Worm (Caenorhabditis elegans) whole organism, L4 larva: ENCODE results near the gene B0547.2.
A peak's percentile ranks its signal among the peaks of the same experiment; 100 is the strongest.

ENCODE experiments used
- egl-27 ChIP-seq: sonication (generic microtip); optimal IDR thresholded peaks from 3 replicates; lab custom pipeline; 2017; ENCODE audit warnings: missing biosample characterization, missing genetic modification reagents, missing genetic modification characterization
- fkh-10 ChIP-seq: fragments of 150-350 bp; optimal IDR thresholded peaks from 2 replicates; lab custom pipeline; 2014; ENCODE audit warnings: missing biosample characterization, missing genetic modification reagents, missing genetic modification characterization
- hmg-1.1 ChIP-seq: fragments of 200-800 bp; sonication (Bioruptor generic); IDR thresholded peaks from 2 replicates; pipeline ENCODE4 v1.3.6; 2022; ENCODE audit warnings: missing genetic modification reagents, missing genetic modification characterization, missing compliant biosample characterization
- lir-3 ChIP-seq: sonication (generic microtip); optimal IDR thresholded peaks from 2 replicates; lab custom pipeline; 2016; ENCODE audit warnings: mild to moderate bottlenecking, missing genetic modification characterization, missing compliant biosample characterization
- nhr-111 ChIP-seq: fragments of 200-800 bp; sonication (Bioruptor generic); optimal IDR thresholded peaks from 2 replicates; lab custom pipeline; 2018; ENCODE audit warnings: mild to moderate bottlenecking, missing genetic modification characterization, missing compliant biosample characterization
- nhr-28 ChIP-seq: fragments of 150-350 bp; optimal IDR thresholded peaks from 2 replicates; lab custom pipeline; 2014; ENCODE audit warnings: missing biosample characterization, missing genetic modification characterization
- nhr-41 ChIP-seq: fragments of 200-800 bp; sonication (Bioruptor generic); IDR thresholded peaks from 2 replicates; pipeline ENCODE4 v1.3.6; 2022; ENCODE audit warnings: missing genetic modification reagents, missing genetic modification characterization, missing compliant biosample characterization
- nhr-76 ChIP-seq: fragments of 150-350 bp; optimal IDR thresholded peaks from 2 replicates; lab custom pipeline; 2014; ENCODE audit warnings: missing biosample characterization, missing genetic modification characterization
- pqm-1 ChIP-seq: sonication (generic microtip); optimal IDR thresholded peaks from 2 replicates; lab custom pipeline; 2017; ENCODE audit warnings: missing biosample characterization, missing genetic modification characterization
- unc-130 ChIP-seq: sonication (generic microtip); optimal IDR thresholded peaks from 2 replicates; lab custom pipeline; 2016; ENCODE audit warnings: missing genetic modification reagents, missing genetic modification characterization, missing compliant biosample characterization
- unc-39 ChIP-seq: sonication (generic microtip); optimal IDR thresholded peaks from 2 replicates; lab custom pipeline; 2017; ENCODE audit warnings: missing biosample characterization, missing genetic modification characterization
- unc-62 ChIP-seq, 3 experiments: fragments of 150-350 bp in 1 of 3; sonication (generic microtip); optimal IDR thresholded peaks in 2 of 3; peaks in 1 of 3; 1 replicate in 1 of 3; 2 replicates in 2 of 3; lab custom pipeline; 2014 to 2017; ENCODE audit warnings: missing biosample characterization in 3 of 3, missing genetic modification characterization in 3 of 3, missing genetic modification reagents in 3 of 3, missing genotype in 1 of 3

- TF ChIP-seq nhr-28: no peak
- no peak for TF ChIP-seq egl-27 (tag; lab: Kevin White, UChicago)
- no peak for TF ChIP-seq unc-39 (tag; lab: Kevin White, UChicago)
- TF ChIP-seq unc-62 (GFP tag; optimal IDR thresholded peaks at IDR 0.05 in 1 of 2; lab: Kevin White, UChicago): peak in 1 of 2 experiments; percentile 72
- no peak for TF ChIP-seq unc-62 (tag; optimal IDR thresholded peaks at IDR 0.05; lab: Kevin White, UChicago)
- no peak for TF ChIP-seq hmg-1.1 (GFP tag; lab: Robert Waterston, UW)
- no peak for TF ChIP-seq fkh-10 (GFP tag; lab: Kevin White, UChicago)
- no peak for TF ChIP-seq nhr-111 (GFP tag; lab: Kevin White, UChicago)
- TF ChIP-seq unc-130 (GFP tag; lab: Kevin White, UChicago): no peak
- no peak for TF ChIP-seq nhr-41 (GFP tag; lab: Robert Waterston, UW)
- TF ChIP-seq lir-3 (tag; lab: Kevin White, UChicago): no peak
- no peak for TF ChIP-seq nhr-76 (tag; lab: Kevin White, UChicago)
- TF ChIP-seq pqm-1 (tag; lab: Kevin White, UChicago): no peak
Observed at ce11 chrIV:5662073-5662472, 16.3 kb downstream of the B0547.2 start.
